Worm (Caenorhabditis elegans): ENCODE measurements around the gene T03F6.6.
A peak's percentile ranks its signal among the peaks of the same experiment; 100 is the strongest.

The T03F6.6 gene

ce11 chrIII:13395262-13395661 is 15.2 kb upstream of the T03F6.6 start, which contains the start of gene F11F1.1:
TSS of gene F11F1.1 (plus strand) at chrIII:13395562.
- TF ChIP-seq lsy-2 (tag; optimal IDR thresholded peaks at IDR 0.05) = no peak
- no peak for TF ChIP-seq ama-1 (optimal IDR thresholded peaks at IDR 0.05)
- no peak for TF ChIP-seq tbx-2 (tag; optimal IDR thresholded peaks at IDR 0.05)
- TF ChIP-seq ceh-63 (GFP tag; optimal IDR thresholded peaks at IDR 0.05) = no peak
- TF ChIP-seq rnt-1 (tag; optimal IDR thresholded peaks at IDR 0.05) = no peak
- no peak for TF ChIP-seq pag-3 (tag; optimal IDR thresholded peaks at IDR 0.05; ENCODE audit: borderline replicate concordance, insufficient read depth)
- TF ChIP-seq blmp-1 (tag; optimal IDR thresholded peaks at IDR 0.05) = peak; percentile 17
- TF ChIP-seq elt-3 (tag; optimal IDR thresholded peaks at IDR 0.05) = peak in 1 of 6 experiments; percentile 34
- no peak for TF ChIP-seq nhr-47 (tag; optimal IDR thresholded peaks at IDR 0.05)

- TF ChIP-seq elt-3 (tag; optimal IDR thresholded peaks at IDR 0.05) = peak in 4 of 6 experiments; percentile 43 to 80 (median 54)
- TF ChIP-seq blmp-1 (tag; optimal IDR thresholded peaks at IDR 0.05) = peak; percentile 59
- TF ChIP-seq elt-2 (tag; optimal IDR thresholded peaks at IDR 0.05) = no peak
- peak; percentile 17 for TF ChIP-seq snu-23 (GFP tag; optimal IDR thresholded peaks at IDR 0.05)
- TF ChIP-seq sptf-1 (tag; optimal IDR thresholded peaks at IDR 0.05) = no peak
- TF ChIP-seq isw-1 (GFP tag; IDR thresholded peaks at IDR 0.05) = no peak
- no peak for TF ChIP-seq pag-3 (tag; optimal IDR thresholded peaks at IDR 0.05; ENCODE audit: borderline replicate concordance, insufficient read depth)
- peak in 1 of 2 experiments; percentile 12 for TF ChIP-seq lsy-2 (tag; optimal IDR thresholded peaks at IDR 0.05)
These were observed 13.6 kb upstream of the T03F6.6 start, which contains the start of gene qdpr-1 for ce11 chrIII:13393647-13394046. TSS of gene qdpr-1 (plus strand) at chrIII:13393910.

ce11 chrIII:13393239-13393638 is 13.1 kb upstream of the T03F6.6 start, which contains the start of gene dnj-17:
TSS of gene dnj-17 (minus strand) at chrIII:13393339.
- TF ChIP-seq irx-1 (tag; optimal IDR thresholded peaks at IDR 0.05) (no peak), efl-1 (optimal IDR thresholded peaks at IDR 0.05) (no peak), efl-1 (GFP tag; optimal IDR thresholded peaks at IDR 0.05 in 1 of 2) (peak; percentile 27 to 74)

ce11 chrIII:13390789-13391188 is 10.7 kb upstream of the T03F6.6 start:
- TF ChIP-seq efl-1 (optimal IDR thresholded peaks at IDR 0.05) = no peak
- peak in 1 of 2 experiments; percentile 66 for TF ChIP-seq efl-1 (GFP tag; optimal IDR thresholded peaks at IDR 0.05 in 1 of 2)
- TF ChIP-seq ceh-8 (GFP tag; optimal IDR thresholded peaks at IDR 0.05) = no peak
- TF ChIP-seq nhr-85 (tag) = peak; percentile 65
- no peak for TF ChIP-seq dsc-1 (tag; optimal IDR thresholded peaks at IDR 0.05)
- TF ChIP-seq lin-13 (GFP tag; optimal IDR thresholded peaks at IDR 0.05) = no peak

ce11 chrIII:13389078-13389477 is 9.0 kb upstream of the T03F6.6 start, which contains the start of gene T03F6.3:
TSS of gene T03F6.3 (plus strand) at chrIII:13389395.
- TF ChIP-seq sup-37 (GFP tag; optimal IDR thresholded peaks at IDR 0.05) = no peak
- TF ChIP-seq ztf-4 (tag; optimal IDR thresholded peaks at IDR 0.05) = no peak
- TF ChIP-seq blmp-1 (tag; optimal IDR thresholded peaks at IDR 0.05) = no peak
- TF ChIP-seq aha-1 (tag; optimal IDR thresholded peaks at IDR 0.05) = no peak
- TF ChIP-seq grh-1 (GFP tag; IDR thresholded peaks at IDR 0.05) = no peak

ce11 chrIII:13388621-13389020 is 8.5 kb upstream of the T03F6.6 start:
- TF ChIP-seq fkh-8 (tag; optimal IDR thresholded peaks at IDR 0.05) (no peak), fkh-4 (tag; optimal IDR thresholded peaks at IDR 0.05; ENCODE audit: borderline replicate concordance) (no peak), elt-2 (tag; optimal IDR thresholded peaks at IDR 0.05) (peak; percentile 73)

- TF ChIP-seq unc-30 (tag; optimal IDR thresholded peaks at IDR 0.05) = no peak
- no peak for TF ChIP-seq blmp-1 (tag; optimal IDR thresholded peaks at IDR 0.05)
- no peak for TF ChIP-seq zag-1 (tag; optimal IDR thresholded peaks at IDR 0.05)
- no peak for TF ChIP-seq C16A3.4 (tag; optimal IDR thresholded peaks at IDR 0.05)
- TF ChIP-seq lsy-2 (tag; optimal IDR thresholded peaks at IDR 0.05) = no peak
- TF ChIP-seq unc-62 (GFP tag; optimal IDR thresholded peaks at IDR 0.05) = no peak
- TF ChIP-seq elt-3 (tag; optimal IDR thresholded peaks at IDR 0.05) = no peak
- TF ChIP-seq zip-4 (GFP tag; optimal IDR thresholded peaks at IDR 0.05) = no peak
- no peak for TF ChIP-seq ceh-8 (GFP tag; optimal IDR thresholded peaks at IDR 0.05)
- no peak for TF ChIP-seq swsn-7 (tag; optimal IDR thresholded peaks at IDR 0.05)
- TF ChIP-seq C34B4.2 (tag; optimal IDR thresholded peaks at IDR 0.05) = no peak
- TF ChIP-seq hlh-17 (GFP tag; optimal IDR thresholded peaks at IDR 0.05; ENCODE audit: borderline replicate concordance) = no peak
- no peak for TF ChIP-seq unc-86 (tag; optimal IDR thresholded peaks at IDR 0.05)
- TF ChIP-seq pqm-1 (tag; optimal IDR thresholded peaks at IDR 0.05) = no peak
These were observed 5.8 kb upstream of the T03F6.6 start, which contains the start of gene T03F6.4 for ce11 chrIII:13385850-13386249. TSS of gene T03F6.4 (plus strand) at chrIII:13386150.

All from whole organism, L1 larva.